Fruit fly (Drosophila melanogaster): Measurements from ENCODE around the gene aay.

aay gene

DNA sequence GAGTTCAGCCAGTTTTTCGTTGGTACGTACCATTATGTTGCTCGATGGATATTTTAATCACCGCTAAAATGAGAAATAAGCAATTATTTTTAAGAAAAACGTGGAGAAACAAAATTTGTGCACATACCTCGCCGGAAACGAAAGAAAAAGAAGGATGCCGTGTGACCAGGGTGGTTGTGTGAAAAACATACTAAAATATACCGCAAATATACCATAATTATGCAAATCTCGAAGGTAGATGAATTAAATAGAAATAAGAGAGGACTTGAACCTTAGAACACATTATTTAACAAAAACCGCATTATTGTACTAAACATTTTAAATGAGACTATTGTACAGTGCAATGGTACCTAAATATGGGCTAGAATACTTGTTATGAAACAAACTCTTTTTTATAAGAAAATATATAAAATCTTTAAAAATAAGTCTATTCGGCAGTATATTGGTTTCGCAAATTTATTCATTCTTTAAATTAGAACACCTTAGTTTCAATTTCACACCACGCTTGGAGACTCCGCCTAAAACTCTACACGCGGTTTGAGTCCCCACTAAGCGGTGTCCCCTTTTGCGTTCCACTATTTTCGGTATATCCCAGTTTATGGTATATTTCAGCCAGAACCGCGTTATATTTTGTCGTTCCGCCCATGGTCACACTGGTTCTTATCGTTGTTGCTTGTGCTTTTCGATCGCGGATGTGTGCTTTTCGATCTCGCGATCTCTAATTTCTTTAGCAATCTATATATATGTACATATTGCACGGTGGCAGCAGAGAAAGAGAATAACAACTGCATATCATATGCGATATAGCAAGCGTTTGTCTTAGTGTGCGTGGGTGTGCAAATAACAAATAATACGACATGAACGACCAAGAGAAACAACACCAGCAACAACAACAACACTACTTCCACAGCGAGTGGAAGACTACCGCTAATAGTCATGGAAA, 6.9 kb downstream of the aay start, which contains the start of the genes RpS17 and MTF-1 (continued):
- TF ChIP-seq Oaz (GFP tag; IDR thresholded peaks at IDR 0.05) (no peak), cato (GFP tag; optimal IDR thresholded peaks at IDR 0.05; ENCODE audit: borderline replicate concordance) (no peak), CG12659 (GFP tag; optimal IDR thresholded peaks at IDR 0.05) (peak; percentile 67), CG11093 (GFP tag; IDR thresholded peaks at IDR 0.05) (no peak), CG1529 (GFP tag; optimal IDR thresholded peaks at IDR 0.05) (peak; percentile 51), pfk (GFP tag; optimal IDR thresholded peaks at IDR 0.05) (peak; percentile 23), Poxn (GFP tag; IDR thresholded peaks at IDR 0.05) (no peak), Gsc (GFP tag; IDR thresholded peaks at IDR 0.05) (no peak), HLHmδ (GFP tag; optimal IDR thresholded peaks at IDR 0.05) (peak; percentile 27), ato (GFP tag; IDR thresholded peaks at IDR 0.05; ENCODE audit: partially characterized antibody) (no peak), Mes4 (GFP tag; optimal IDR thresholded peaks at IDR 0.05) (peak; percentile 78), Dip2 (GFP tag; IDR thresholded peaks at IDR 0.05) (no peak), rib (GFP tag; IDR thresholded peaks at IDR 0.05) (no peak), Chrac-16 (GFP tag; optimal IDR thresholded peaks at IDR 0.05) (no peak), CG10274 (GFP tag; optimal IDR thresholded peaks at IDR 0.05) (no peak), lbe (GFP tag; optimal IDR thresholded peaks at IDR 0.05) (peak; percentile 28), CG6654 (GFP tag; optimal IDR thresholded peaks at IDR 0.05) (no peak), CG5245 (GFP tag; optimal IDR thresholded peaks at IDR 0.05) (no peak), az2 (GFP tag; optimal IDR thresholded peaks at IDR 0.05) (peak; percentile 16), pb (GFP tag; optimal IDR thresholded peaks at IDR 0.05) (no peak), Taf1 (GFP tag; IDR thresholded peaks at IDR 0.05) (no peak), Asciz (GFP tag; optimal IDR thresholded peaks at IDR 0.05) (peak; percentile 45), CG32772 (GFP tag; IDR thresholded peaks at IDR 0.05) (no peak), CG4360 (GFP tag; IDR thresholded peaks at IDR 0.05) (peak; percentile 87), CG6272 (GFP tag; IDR thresholded peaks at IDR 0.05) (no peak), HLH4C (GFP tag; IDR thresholded peaks at IDR 0.05; ENCODE audit: partially characterized antibody) (no peak), CkIIα-i1 (GFP tag; IDR thresholded peaks at IDR 0.05) (no peak), esg (GFP tag; conservative IDR thresholded peaks at IDR 0.05) (no peak), Lhr (GFP tag; optimal IDR thresholded peaks at IDR 0.05) (peak; percentile 72), CG3065 (GFP tag; optimal IDR thresholded peaks at IDR 0.05) (no peak), cad (GFP tag; optimal IDR thresholded peaks at IDR 0.05) (no peak), Doc2 (GFP tag; IDR thresholded peaks at IDR 0.05) (no peak), Ada2b (GFP tag; IDR thresholded peaks at IDR 0.05) (no peak), fd102C (GFP tag; optimal IDR thresholded peaks at IDR 0.05) (no peak), CG2202 (tag; optimal IDR thresholded peaks at IDR 0.05) (peak; percentile 43), jigr1 (GFP tag; IDR thresholded peaks at IDR 0.05) (no peak), CG3995 (GFP tag; optimal IDR thresholded peaks at IDR 0.05) (no peak), Sry-β (GFP tag; optimal IDR thresholded peaks at IDR 0.05) (no peak), CG9797 (GFP tag; optimal IDR thresholded peaks at IDR 0.05) (peak; percentile 85), vnd (GFP tag; IDR thresholded peaks at IDR 0.05; ENCODE audit: partially characterized antibody) (no peak), HmgZ (tag; optimal IDR thresholded peaks at IDR 0.05) (peak; percentile 48), dpn (GFP tag; optimal IDR thresholded peaks at IDR 0.05) (peak in 1 of 2 experiments; percentile 11), corto (GFP tag; optimal IDR thresholded peaks at IDR 0.05) (no peak), pan (optimal IDR thresholded peaks at IDR 0.05) (no peak), pan (GFP tag; optimal IDR thresholded peaks at IDR 0.05 in 1 of 2, IDR thresholded peaks at IDR 0.05 in 1 of 2) (peak in 1 of 2 experiments; percentile 69), CG4854 (GFP tag; optimal IDR thresholded peaks at IDR 0.05) (no peak), chif (GFP tag; optimal IDR thresholded peaks at IDR 0.05) (peak in 1 of 2 experiments; percentile 24), HHEX (GFP tag; optimal IDR thresholded peaks at IDR 0.05) (peak; percentile 68), ac (GFP tag; optimal IDR thresholded peaks at IDR 0.05) (peak; percentile 40)

Measured in whole organism, embryonic.